Worm (Caenorhabditis elegans) whole organism, L3 larva: ENCODE measurements around the gene F48E3.6.

Experiments used
- R02D3.7 ChIP-seq: fragments of 150-350 bp; optimal IDR thresholded peaks from 2 replicates; lab custom pipeline; 2014; ENCODE audit warnings: missing biosample characterization, missing genetic modification characterization
- ZK546.5 ChIP-seq: sonication (generic microtip); optimal IDR thresholded peaks from 2 replicates; lab custom pipeline; 2017; ENCODE audit warnings: missing biosample characterization, missing genetic modification characterization
- ama-1 ChIP-seq: fragments of 150-350 bp; optimal IDR thresholded peaks from 2 replicates; lab custom pipeline; 2018
- ceh-28 ChIP-seq: fragments of 150-350 bp; optimal IDR thresholded peaks from 2 replicates; lab custom pipeline; 2014; ENCODE audit warnings: missing biosample characterization, missing genetic modification reagents, missing genetic modification characterization
- ceh-82 ChIP-seq: fragments of 150-350 bp; optimal IDR thresholded peaks from 2 replicates; lab custom pipeline; 2014; ENCODE audit warnings: missing biosample characterization, missing genetic modification characterization
- ceh-9 ChIP-seq: sonication (generic microtip); optimal IDR thresholded peaks from 2 replicates; lab custom pipeline; 2018; ENCODE audit warnings: missing biosample characterization, missing genetic modification characterization
- daf-12 ChIP-seq: fragments of 150-350 bp; optimal IDR thresholded peaks from 2 replicates; lab custom pipeline; 2014; ENCODE audit warnings: missing biosample characterization, missing genetic modification reagents, missing genetic modification characterization
- egl-27 ChIP-seq: sonication (generic microtip); optimal IDR thresholded peaks from 4 replicates; lab custom pipeline; 2017; ENCODE audit warnings: missing biosample characterization, missing genetic modification reagents, missing genetic modification characterization
- egl-5 ChIP-seq: fragments of 150-350 bp; optimal IDR thresholded peaks from 2 replicates; lab custom pipeline; 2017; ENCODE audit warnings: missing biosample characterization, missing genetic modification reagents, missing genetic modification characterization, inconsistent platforms
- elt-1 ChIP-seq: fragments of 150-350 bp; optimal IDR thresholded peaks from 2 replicates; lab custom pipeline; 2014; ENCODE audit warnings: missing biosample characterization, missing genetic modification characterization
- elt-2 ChIP-seq: sonication (generic microtip); optimal IDR thresholded peaks from 2 replicates; lab custom pipeline; 2016; ENCODE audit warnings: missing genetic modification reagents, mild to moderate bottlenecking, missing genetic modification characterization, missing compliant biosample characterization
- eor-1 ChIP-seq, 2 experiments: fragments of 150-350 bp; optimal IDR thresholded peaks; 2 replicates each; lab custom pipeline; 2014 to 2018; ENCODE audit warnings: missing biosample characterization in 2 of 2, missing genetic modification characterization in 2 of 2
- fkh-10 ChIP-seq: sonication (generic microtip); optimal IDR thresholded peaks from 2 replicates; lab custom pipeline; 2017; ENCODE audit warnings: missing biosample characterization, missing genetic modification reagents, missing genetic modification characterization
- fos-1 ChIP-seq: fragments of 150-350 bp; optimal IDR thresholded peaks from 2 replicates; lab custom pipeline; 2014; ENCODE audit warnings: missing biosample characterization, missing genetic modification characterization
- hmg-11 ChIP-seq: sonication (generic microtip); optimal IDR thresholded peaks from 2 replicates; lab custom pipeline; 2016; ENCODE audit warnings: missing genetic modification characterization, missing compliant biosample characterization
- jun-1 ChIP-seq: fragments of 150-350 bp; optimal IDR thresholded peaks from 2 replicates; lab custom pipeline; 2014; ENCODE audit warnings: missing biosample characterization, missing genetic modification reagents, missing genetic modification characterization
- lin-15B ChIP-seq: fragments of 150-350 bp; optimal IDR thresholded peaks from 2 replicates; lab custom pipeline; 2014; ENCODE audit warnings: missing biosample characterization, missing genetic modification characterization
- lin-39 ChIP-seq: fragments of 150-350 bp; optimal IDR thresholded peaks from 2 replicates; lab custom pipeline; 2018; ENCODE audit warnings: missing biosample characterization, missing genetic modification reagents, missing genetic modification characterization
- lsy-12 ChIP-seq: sonication (generic microtip); optimal IDR thresholded peaks from 2 replicates; lab custom pipeline; 2016; ENCODE audit warnings: mild to moderate bottlenecking, missing genetic modification characterization, missing compliant biosample characterization
- mdl-1 ChIP-seq: fragments of 150-350 bp; optimal IDR thresholded peaks from 2 replicates; lab custom pipeline; 2014; ENCODE audit warnings: missing biosample characterization, missing genetic modification characterization
- mml-1 ChIP-seq: fragments of 150-350 bp; sonication (generic microtip); optimal IDR thresholded peaks from 3 replicates; lab custom pipeline; 2014; ENCODE audit warnings: missing biosample characterization, missing genetic modification characterization
- nfya-1 ChIP-seq: sonication (generic microtip); optimal IDR thresholded peaks from 2 replicates; lab custom pipeline; 2017; ENCODE audit warnings: missing genetic modification characterization, mild to moderate bottlenecking, missing compliant biosample characterization, antibody characterized with exemption, moderate library complexity; ENCODE audit not compliant: insufficient read depth
- nhr-11 ChIP-seq: fragments of 150-350 bp; optimal IDR thresholded peaks from 2 replicates; lab custom pipeline; 2014; ENCODE audit warnings: missing biosample characterization, missing genetic modification characterization
- nhr-12 ChIP-seq: fragments of 150-350 bp; optimal IDR thresholded peaks from 2 replicates; lab custom pipeline; 2014; ENCODE audit warnings: missing biosample characterization, missing genetic modification characterization
- nhr-23 ChIP-seq: fragments of 150-350 bp; optimal IDR thresholded peaks from 2 replicates; lab custom pipeline; 2014; ENCODE audit warnings: missing biosample characterization, missing genetic modification reagents, missing genetic modification characterization
- nhr-25 ChIP-seq: sonication (generic microtip); optimal IDR thresholded peaks from 2 replicates; lab custom pipeline; 2017; ENCODE audit warnings: missing biosample characterization, missing genetic modification characterization
- nhr-28 ChIP-seq: fragments of 150-350 bp; optimal IDR thresholded peaks from 2 replicates; lab custom pipeline; 2014; ENCODE audit warnings: missing biosample characterization, missing genetic modification characterization
- nhr-43 ChIP-seq: sonication (generic microtip); optimal IDR thresholded peaks from 2 replicates; lab custom pipeline; 2016; ENCODE audit warnings: mild to moderate bottlenecking, missing genetic modification characterization, missing compliant biosample characterization; ENCODE audit not compliant: poor library complexity, severe bottlenecking
- nhr-67 ChIP-seq: fragments of 150-350 bp; optimal IDR thresholded peaks from 2 replicates; lab custom pipeline; 2014; ENCODE audit warnings: missing biosample characterization, missing genetic modification characterization
- nhr-77 ChIP-seq: fragments of 150-350 bp; optimal IDR thresholded peaks from 2 replicates; lab custom pipeline; 2014; ENCODE audit warnings: missing biosample characterization, missing genetic modification characterization
- pha-4 ChIP-seq: fragments of 150-350 bp; optimal IDR thresholded peaks from 2 replicates; lab custom pipeline; 2014; ENCODE audit warnings: missing biosample characterization, missing genetic modification reagents, missing genetic modification characterization
- pqm-1 ChIP-seq: fragments of 150-350 bp; optimal IDR thresholded peaks from 2 replicates; lab custom pipeline; 2017; ENCODE audit warnings: missing biosample characterization, missing genetic modification characterization, inconsistent platforms
- sea-2 ChIP-seq: fragments of 150-350 bp; sonication (generic microtip); optimal IDR thresholded peaks from 4 replicates; lab custom pipeline; 2014; ENCODE audit warnings: missing biosample characterization, missing genetic modification reagents, missing genetic modification characterization
- skn-1 ChIP-seq: fragments of 150-350 bp; optimal IDR thresholded peaks from 2 replicates; lab custom pipeline; 2014; ENCODE audit warnings: missing biosample characterization, missing genetic modification characterization
- snpc-4 ChIP-seq: fragments of 150-350 bp; optimal IDR thresholded peaks from 2 replicates; lab custom pipeline; 2014; ENCODE audit warnings: missing biosample characterization, missing genetic modification characterization
- tbx-2 ChIP-seq: sonication (generic microtip); optimal IDR thresholded peaks from 2 replicates; lab custom pipeline; 2016; ENCODE audit warnings: mild to moderate bottlenecking, missing genetic modification characterization, missing compliant biosample characterization
- unc-39 ChIP-seq: sonication (generic microtip); optimal IDR thresholded peaks from 4 replicates; lab custom pipeline; 2017; ENCODE audit warnings: missing biosample characterization, missing genetic modification characterization
- unc-62 ChIP-seq: fragments of 150-350 bp; sonication (generic microtip); optimal IDR thresholded peaks from 4 replicates; lab custom pipeline; 2014; ENCODE audit warnings: missing biosample characterization, missing genetic modification reagents, missing genetic modification characterization
- zag-1 ChIP-seq: fragments of 150-350 bp; optimal IDR thresholded peaks from 2 replicates; lab custom pipeline; 2014; ENCODE audit warnings: missing biosample characterization, missing genetic modification characterization
- ztf-4 ChIP-seq: fragments of 150-350 bp; optimal IDR thresholded peaks from 2 replicates; lab custom pipeline; 2014; ENCODE audit warnings: missing biosample characterization, missing genetic modification characterization

F48E3.6 gene

ce11 chrX:7485748-7486147, 17.0 kb downstream of the F48E3.6 start, which contains the start of gene gly-12 (continued):
- TF ChIP-seq nhr-23 (peak; percentile 55), egl-27 (no peak), unc-62 (GFP tag; lab: Kevin White, UChicago) (no peak), nhr-43 (tag; lab: Kevin White, UChicago) (no peak), tbx-2 (no peak), nfya-1 (peak; percentile 50), zag-1 (no peak), skn-1 (tag; lab: Kevin White, UChicago) (no peak), daf-12 (tag; lab: Kevin White, UChicago) (no peak), fkh-10 (GFP tag; lab: Kevin White, UChicago) (no peak), nhr-11 (tag; lab: Kevin White, UChicago) (no peak), ztf-4 (tag; lab: Kevin White, UChicago) (no peak), snpc-4 (tag; lab: Kevin White, UChicago) (no peak), nhr-77 (tag; lab: Kevin White, UChicago) (no peak), hmg-11 (tag; lab: Kevin White, UChicago) (peak; percentile 6), pqm-1 (tag; lab: Kevin White, UChicago) (no peak)

ce11 chrX:7480756-7481155, 22.0 kb downstream of the F48E3.6 start, which contains the start of gene F48E3.9:
TSS of gene F48E3.9 (plus strand) at chrX:7481056.
- TF ChIP-seq ceh-28 (tag; lab: Kevin White, UChicago) (no peak), egl-5 (tag; lab: Kevin White, UChicago) (no peak), unc-62 (GFP tag; lab: Kevin White, UChicago) (no peak), nhr-28 (no peak)

DNA sequence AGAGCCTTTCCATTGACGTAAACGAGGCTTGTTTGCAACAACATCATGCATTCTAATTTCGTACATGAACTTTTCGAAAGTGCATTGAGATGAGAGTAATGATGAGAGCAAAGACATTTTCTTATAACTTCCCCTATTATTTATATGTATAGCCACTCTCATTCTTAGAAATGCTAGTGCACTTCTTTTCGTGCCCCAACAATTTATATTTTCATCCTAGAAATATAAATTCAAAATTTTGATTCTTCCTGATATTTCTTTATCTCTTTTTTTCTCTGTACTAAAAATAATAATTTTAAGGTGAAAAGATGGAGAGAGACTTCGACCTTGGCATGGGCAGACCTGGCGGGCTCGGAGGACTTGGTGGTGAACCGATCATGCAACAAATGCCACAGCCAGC, 23.8 kb downstream of the F48E3.6 start, which contains the start of gene mek-1:
Gene mek-1 (plus strand): TSS at position 301 of the 400 bp plus-strand sequence.
- TF ChIP-seq ZK546.5 (no peak), hmg-11 (tag; lab: Kevin White, UChicago) (no peak), egl-5 (tag; lab: Kevin White, UChicago) (no peak), ztf-4 (tag; lab: Kevin White, UChicago) (no peak), ama-1 (lab: Kevin White, UChicago) (no peak), ceh-28 (tag; lab: Kevin White, UChicago) (no peak), nhr-67 (tag; lab: Kevin White, UChicago) (no peak), lsy-12 (tag; lab: Kevin White, UChicago) (no peak), ceh-9 (tag; lab: Kevin White, UChicago) (no peak), eor-1 (tag; optimal IDR thresholded peaks at IDR 0.05; lab: Kevin White, UChicago) (no peak), lin-39 (tag; lab: Kevin White, UChicago) (no peak), sea-2 (GFP tag; lab: Kevin White, UChicago) (no peak), nhr-11 (tag; lab: Kevin White, UChicago) (no peak), lin-15B (tag; lab: Kevin White, UChicago) (no peak), elt-1 (tag; lab: Kevin White, UChicago) (no peak), nhr-12 (tag; lab: Kevin White, UChicago) (no peak), mml-1 (tag; lab: Kevin White, UChicago) (no peak), unc-62 (GFP tag; lab: Kevin White, UChicago) (no peak)

DNA sequence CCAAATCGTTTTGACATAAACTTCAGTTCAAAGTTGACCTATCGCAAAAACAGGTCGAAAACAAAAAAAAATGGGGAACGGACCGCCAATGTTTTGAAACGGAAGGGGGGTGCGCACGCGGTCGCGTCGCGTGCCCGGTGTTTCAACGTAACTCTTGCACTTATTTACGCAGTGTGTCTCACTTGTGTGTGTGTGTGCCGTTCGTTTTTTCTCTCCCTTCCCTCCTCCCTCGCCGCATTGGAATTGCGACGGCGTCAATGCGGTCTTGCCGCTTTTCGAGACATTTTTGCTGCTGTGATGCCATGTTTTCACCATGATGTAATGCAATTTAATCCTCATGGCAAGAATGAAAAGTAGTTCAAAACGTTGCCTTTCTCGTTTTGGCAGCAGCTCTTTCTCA, 24.2 kb downstream of the F48E3.6 start:
- peak; percentile 35 for TF ChIP-seq elt-2
- peak; percentile 3 for TF ChIP-seq elt-1 (tag; lab: Kevin White, UChicago)
- peak; percentile 21 for TF ChIP-seq nhr-25 (tag; lab: Kevin White, UChicago)
- no peak for TF ChIP-seq nhr-28
- no peak for TF ChIP-seq nhr-67 (tag; lab: Kevin White, UChicago)
- peak; percentile 47 for TF ChIP-seq pha-4
- no peak for TF ChIP-seq nhr-11 (tag; lab: Kevin White, UChicago)
- TF ChIP-seq jun-1 (tag; lab: Kevin White, UChicago), result no peak
- no peak for TF ChIP-seq egl-27
- TF ChIP-seq skn-1 (tag; lab: Kevin White, UChicago), result peak; percentile 16
- TF ChIP-seq lin-39 (tag; lab: Kevin White, UChicago), result peak; percentile 86
- no peak for TF ChIP-seq tbx-2
- TF ChIP-seq ceh-28 (tag; lab: Kevin White, UChicago), result peak; percentile 17
- TF ChIP-seq egl-5 (tag; lab: Kevin White, UChicago), result peak; percentile 6
- TF ChIP-seq nhr-23, result no peak
- TF ChIP-seq fos-1 (tag; lab: Kevin White, UChicago), result no peak
- TF ChIP-seq eor-1 (tag; optimal IDR thresholded peaks at IDR 0.05; lab: Kevin White, UChicago), result no peak
- TF ChIP-seq ceh-82 (tag; lab: Kevin White, UChicago), result no peak
- TF ChIP-seq unc-39 (tag; lab: Kevin White, UChicago), result no peak
- TF ChIP-seq lsy-12 (tag; lab: Kevin White, UChicago), result no peak
- peak; percentile 6 for TF ChIP-seq fkh-10 (GFP tag; lab: Kevin White, UChicago)
- TF ChIP-seq ama-1 (lab: Kevin White, UChicago), result peak; percentile 82
- TF ChIP-seq nfya-1, result peak; percentile 51
- TF ChIP-seq mdl-1 (tag; lab: Kevin White, UChicago), result no peak
- TF ChIP-seq nhr-77 (tag; lab: Kevin White, UChicago), result no peak
- no peak for TF ChIP-seq R02D3.7 (tag; lab: Kevin White, UChicago)
- TF ChIP-seq ZK546.5, result no peak
- peak; percentile 6 for TF ChIP-seq lin-15B (tag; lab: Kevin White, UChicago)
- TF ChIP-seq hmg-11 (tag; lab: Kevin White, UChicago), result peak; percentile 59
- TF ChIP-seq snpc-4 (tag; lab: Kevin White, UChicago), result no peak
